Fruit fly (Drosophila melanogaster): ENCODE results near the gene CG2964.

dm6 chr2L:2862621-2862962 lies 50.4 kb downstream of the CG2964 start:
- TF ChIP-seq ttk (optimal IDR thresholded peaks at IDR 0.05): no peak
- TF ChIP-seq psq (optimal IDR thresholded peaks at IDR 0.05): no peak
- no peak for TF ChIP-seq insv (optimal IDR thresholded peaks at IDR 0.05)
- no peak for TF ChIP-seq Myc (optimal IDR thresholded peaks at IDR 0.05)
- no peak for TF ChIP-seq Sin3A (optimal IDR thresholded peaks at IDR 0.05)
